Worm (Caenorhabditis elegans): ENCODE results near the gene nhr-37.

- TF ChIP-seq pag-3 (tag; optimal IDR thresholded peaks at IDR 0.05; ENCODE audit: borderline replicate concordance) (no peak), tbx-7 (tag; optimal IDR thresholded peaks at IDR 0.05) (no peak), tbx-2 (tag; optimal IDR thresholded peaks at IDR 0.05) (no peak), nhr-11 (tag; optimal IDR thresholded peaks at IDR 0.05) (no peak), ceh-31 (tag; optimal IDR thresholded peaks at IDR 0.05) (no peak), C08G9.2 (tag; optimal IDR thresholded peaks at IDR 0.05) (no peak), pha-2 (tag; optimal IDR thresholded peaks at IDR 0.05) (no peak), ceh-24 (tag; optimal IDR thresholded peaks at IDR 0.05) (no peak), ets-4 (tag; optimal IDR thresholded peaks at IDR 0.05) (no peak), hlh-6 (tag; optimal IDR thresholded peaks at IDR 0.05) (no peak), gmeb-2 (tag; optimal IDR thresholded peaks at IDR 0.05) (no peak), lin-11 (tag; optimal IDR thresholded peaks at IDR 0.05) (no peak)
Observed at ce11 chrV:6659533-6659932, 37.5 kb downstream of the nhr-37 start.
